Fruit fly (Drosophila melanogaster): ENCODE data around the gene CG3213.

DNA sequence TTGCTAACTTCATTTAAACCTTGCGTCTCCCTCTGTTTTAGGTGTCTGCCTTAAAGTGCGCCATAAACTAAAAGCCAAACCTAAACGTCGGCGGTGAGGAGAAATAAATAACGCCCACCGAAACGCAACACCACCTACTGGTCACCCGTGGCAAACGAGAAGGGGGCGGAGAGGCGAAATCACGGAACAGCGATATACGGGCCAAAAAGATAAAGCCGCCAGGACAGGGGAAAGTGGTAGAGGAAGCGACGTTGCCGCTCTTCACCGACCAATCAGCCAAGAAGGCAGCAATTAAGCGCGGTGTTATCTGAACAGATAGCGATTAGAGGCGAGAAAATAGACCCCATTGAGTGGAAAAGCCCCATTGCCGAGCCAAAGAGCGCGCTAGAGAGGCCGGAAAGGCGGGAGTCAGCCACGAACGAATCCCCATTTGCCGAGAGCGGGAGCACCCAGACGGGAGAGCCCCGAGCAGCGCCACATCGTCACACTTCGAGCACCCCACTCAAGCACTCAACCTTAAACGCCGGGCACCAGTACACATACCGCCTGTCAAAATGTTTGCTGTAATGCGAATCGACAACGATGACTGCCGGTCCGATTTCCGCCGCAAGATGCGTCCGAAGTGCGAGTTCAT lies 25.7 kb upstream of the CG3213 start:
- TF ChIP-seq gem (tag; optimal IDR thresholded peaks at IDR 0.05) (no peak), pros (GFP tag; optimal IDR thresholded peaks at IDR 0.05) (no peak), D (optimal IDR thresholded peaks at IDR 0.05) (no peak), D (GFP tag; optimal IDR thresholded peaks at IDR 0.05) (no peak), luna (GFP tag; optimal IDR thresholded peaks at IDR 0.05) (no peak), CG18599 (GFP tag; optimal IDR thresholded peaks at IDR 0.05) (no peak), wdn (GFP tag; IDR thresholded peaks at IDR 0.05) (no peak), Poxn (GFP tag; IDR thresholded peaks at IDR 0.05) (no peak), p53 (GFP tag; optimal IDR thresholded peaks at IDR 0.05) (no peak)

Measured in whole organism, embryonic.